Worm (Caenorhabditis elegans): ENCODE measurements around the gene R05G9.3.

- no peak for TF ChIP-seq lsy-2 (tag; optimal IDR thresholded peaks at IDR 0.05)
- no peak for TF ChIP-seq snpc-4 (tag; optimal IDR thresholded peaks at IDR 0.05)
- no peak for TF ChIP-seq ceh-82 (tag; optimal IDR thresholded peaks at IDR 0.05)
- TF ChIP-seq lir-3 (tag; optimal IDR thresholded peaks at IDR 0.05; ENCODE audit: poor library complexity): no peak
- TF ChIP-seq lin-13 (GFP tag; optimal IDR thresholded peaks at IDR 0.05): no peak
- no peak for TF ChIP-seq lin-39 (tag; optimal IDR thresholded peaks at IDR 0.05)
- TF ChIP-seq fkh-10 (GFP tag; optimal IDR thresholded peaks at IDR 0.05): no peak
These were observed 30.3 kb downstream of the R05G9.3 start, which contains the start of gene dgk-5 for ce11 chrII:6470985-6471384.

All from whole organism, L1 larva.